Worm (Caenorhabditis elegans): ENCODE results near the gene C10E2.1.

DNA sequence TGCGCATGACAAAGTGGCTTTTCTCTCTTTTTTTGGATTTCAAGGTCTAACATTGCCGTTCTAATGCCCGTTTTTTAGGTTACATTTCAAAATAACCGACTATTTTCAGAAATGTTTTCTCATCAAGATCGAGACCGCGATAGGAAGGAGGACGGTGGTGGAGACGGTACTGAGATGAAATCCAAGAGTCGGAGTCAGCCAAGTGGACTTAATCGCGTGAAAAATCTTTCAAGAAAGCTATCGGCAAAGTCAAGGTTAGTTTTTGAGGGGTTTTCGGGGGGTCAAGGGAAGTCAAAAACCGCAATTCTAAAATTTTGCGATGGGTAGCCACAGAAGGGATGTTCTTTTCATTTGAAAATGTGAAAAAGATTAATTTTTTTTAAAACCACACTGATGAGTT, 33.3 kb downstream of the C10E2.1 start, which contains the start of gene aak-2:
- TF ChIP-seq ama-1 (optimal IDR thresholded peaks at IDR 0.05) (no peak), dmd-4 (tag; optimal IDR thresholded peaks at IDR 0.05; ENCODE audit: borderline replicate concordance) (no peak), fax-1 (tag; optimal IDR thresholded peaks at IDR 0.05) (no peak), odd-2 (tag; optimal IDR thresholded peaks at IDR 0.05) (no peak), syd-9 (tag; optimal IDR thresholded peaks at IDR 0.05) (no peak), fkh-6 (tag; optimal IDR thresholded peaks at IDR 0.05) (no peak), elt-4 (tag; optimal IDR thresholded peaks at IDR 0.05) (no peak), ceh-6 (GFP tag; optimal IDR thresholded peaks at IDR 0.05) (no peak), sox-4 (tag; optimal IDR thresholded peaks at IDR 0.05) (no peak)
